Worm (Caenorhabditis elegans): ENCODE results near the gene rabr-4.

- TF ChIP-seq ceh-9 (tag; optimal IDR thresholded peaks at IDR 0.05), result no peak
- TF ChIP-seq nhr-28 (tag; optimal IDR thresholded peaks at IDR 0.05), result no peak
- TF ChIP-seq snpc-4 (tag; optimal IDR thresholded peaks at IDR 0.05), result no peak
- TF ChIP-seq ama-1 (optimal IDR thresholded peaks at IDR 0.05), result no peak
- no peak for TF ChIP-seq mdl-1 (tag; optimal IDR thresholded peaks at IDR 0.05)
- TF ChIP-seq ztf-11 (tag; optimal IDR thresholded peaks at IDR 0.05), result no peak
- TF ChIP-seq nhr-25 (tag; optimal IDR thresholded peaks at IDR 0.05), result no peak
- TF ChIP-seq nhr-237 (tag; optimal IDR thresholded peaks at IDR 0.05), result no peak
Observed at ce11 chrV:16155111-16155510, 39.6 kb upstream of the rabr-4 start, which contains the start of gene str-97.

All from whole organism, L3 larva.